Fruit fly (Drosophila melanogaster) whole organism, pupa: ENCODE results near the gene CG13912.

ENCODE experiments used
- CG12605 ChIP-seq: fragments of 200-800 bp; sonication (Bioruptor generic); IDR thresholded peaks from 2 replicates; pipeline ENCODE4 v1.3.6; 2022; ENCODE audit warnings: missing biosample characterization, missing genetic modification characterization
- CG14655 ChIP-seq: fragments of 200-800 bp; sonication (Bioruptor generic); optimal IDR thresholded peaks from 3 replicates; lab custom pipeline; 2017; ENCODE audit warnings: mild to moderate bottlenecking, missing biosample characterization, missing genetic modification reagents, missing genetic modification characterization
- CG15710 ChIP-seq: fragments of 200-800 bp; sonication (Bioruptor generic); optimal IDR thresholded peaks from 2 replicates; lab custom pipeline; 2018; ENCODE audit warnings: missing biosample characterization, mild to moderate bottlenecking, missing genetic modification characterization, moderate library complexity
- gl ChIP-seq: fragments of 200-800 bp; sonication (Bioruptor generic); optimal IDR thresholded peaks from 2 replicates; lab custom pipeline; 2018; ENCODE audit warnings: missing biosample characterization, mild to moderate bottlenecking, missing genetic modification characterization
- rn ChIP-seq: fragments of 200-800 bp; sonication (Bioruptor generic); IDR thresholded peaks from 2 replicates; pipeline ENCODE4 v1.3.6; 2022; ENCODE audit warnings: missing biosample characterization, missing genetic modification characterization

DNA sequence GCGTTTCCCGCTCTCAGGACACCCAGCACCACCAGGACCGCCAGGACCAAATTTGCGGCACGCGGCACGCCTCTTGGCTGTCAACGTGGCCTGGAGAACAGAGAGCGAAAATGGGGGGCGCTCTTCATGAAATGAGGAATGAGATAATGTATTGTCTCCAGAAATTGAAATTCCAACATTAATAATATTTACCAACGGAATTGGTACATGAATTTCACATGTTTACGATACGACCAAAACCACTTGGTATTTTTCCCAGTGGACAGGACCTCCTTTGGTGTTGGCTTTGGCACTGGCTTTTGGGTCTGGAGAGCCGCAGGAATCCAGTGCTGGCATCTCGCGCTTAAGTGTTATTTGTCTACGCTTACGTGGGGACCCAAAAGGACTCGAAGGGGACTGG, 5.9 kb upstream of the CG13912 start:
- TF ChIP-seq CG12605 (GFP tag; lab: Robert Waterston, UW) = no peak
- TF ChIP-seq CG15710 (tag; lab: Kevin White, UChicago) = peak; percentile 46
- TF ChIP-seq gl (tag; lab: Kevin White, UChicago) = no peak
- TF ChIP-seq CG14655 (GFP tag; lab: Kevin White, UChicago) = no peak
- TF ChIP-seq rn = no peak
